Worm (Caenorhabditis elegans) whole organism, young adult: ENCODE measurements around the gene F08A7.1.

ENCODE experiments used
- B0019.2 ChIP-seq: fragments of 200-800 bp; sonication (Bioruptor generic); conservative IDR thresholded peaks from 2 replicates; pipeline ENCODE4 v1.3.6; 2022; ENCODE audit warnings: missing genetic modification reagents, missing genetic modification characterization, missing compliant biosample characterization
- B0336.3 ChIP-seq: fragments of 200-800 bp; sonication (Bioruptor generic); IDR thresholded peaks from 2 replicates; pipeline ENCODE4 v1.3.6; 2022; ENCODE audit warnings: missing genetic modification characterization, missing compliant biosample characterization
- F39B2.1 ChIP-seq: fragments of 200-800 bp; sonication (Bioruptor generic); IDR thresholded peaks from 2 replicates; pipeline ENCODE4 v1.3.6; 2022; ENCODE audit warnings: missing genetic modification reagents, missing genetic modification characterization, missing compliant biosample characterization
- F49E8.2 ChIP-seq: sonication (generic microtip); optimal IDR thresholded peaks from 3 replicates; lab custom pipeline; 2017; ENCODE audit warnings: missing genetic modification characterization, mild to moderate bottlenecking, missing compliant biosample characterization, antibody characterized with exemption, moderate library complexity; ENCODE audit not compliant: insufficient read depth
- F52B5.7 ChIP-seq: sonication (generic microtip); optimal IDR thresholded peaks from 2 replicates; lab custom pipeline; 2016; ENCODE audit warnings: mild to moderate bottlenecking, missing genetic modification characterization, missing compliant biosample characterization
- K12H6.12 ChIP-seq: fragments of 200-800 bp; sonication (Bioruptor generic); optimal IDR thresholded peaks from 2 replicates; lab custom pipeline; 2018; ENCODE audit warnings: mild to moderate bottlenecking, missing genetic modification characterization, missing compliant biosample characterization
- Y53G8AR.9 ChIP-seq: fragments of 200-800 bp; sonication (Bioruptor generic); conservative IDR thresholded peaks from 2 replicates; pipeline ENCODE4 v1.3.6; 2022; ENCODE audit warnings: missing genetic modification reagents, missing genetic modification characterization, missing compliant biosample characterization
- Y67H2A.10 ChIP-seq: fragments of 200-800 bp; sonication (Bioruptor generic); conservative IDR thresholded peaks from 2 replicates; pipeline ENCODE4 v1.3.6; 2022; ENCODE audit warnings: missing genetic modification reagents, missing genetic modification characterization, missing compliant biosample characterization
- aptf-2 ChIP-seq: fragments of 200-800 bp; sonication (Bioruptor generic); conservative IDR thresholded peaks from 2 replicates; pipeline ENCODE4 v1.3.6; 2022; ENCODE audit warnings: missing genetic modification reagents, missing genetic modification characterization, missing compliant biosample characterization
- athp-1 ChIP-seq: sonication (generic microtip); optimal IDR thresholded peaks from 2 replicates; lab custom pipeline; 2017; ENCODE audit warnings: mild to moderate bottlenecking, missing genetic modification characterization, missing compliant biosample characterization
- attf-6 ChIP-seq: fragments of 200-800 bp; sonication (Bioruptor generic); IDR thresholded peaks from 2 replicates; pipeline ENCODE4 v1.3.6; 2022; ENCODE audit warnings: missing genetic modification reagents, missing genetic modification characterization, missing compliant biosample characterization
- bed-1 ChIP-seq: fragments of 200-800 bp; sonication (Bioruptor generic); IDR thresholded peaks from 2 replicates; pipeline ENCODE4 v1.3.6; 2022; ENCODE audit warnings: missing genetic modification reagents, missing genetic modification characterization, missing compliant biosample characterization
- cebp-1 ChIP-seq, 2 experiments: fragments of 200-800 bp in 1 of 2; sonication (Bioruptor generic) in 1 of 2; sonication (generic microtip) in 1 of 2; IDR thresholded peaks in 1 of 2; optimal IDR thresholded peaks in 1 of 2; 2 replicates each; pipeline versions ENCODE4 v1.3.6 to Lab custom; 2017 to 2022; ENCODE audit warnings: missing compliant biosample characterization in 2 of 2, missing genetic modification characterization in 2 of 2, mild to moderate bottlenecking in 1 of 2, missing genetic modification reagents in 1 of 2, moderate library complexity in 1 of 2
- ceh-100 ChIP-seq: fragments of 200-800 bp; sonication (Bioruptor generic); IDR thresholded peaks from 2 replicates; pipeline ENCODE4 v1.3.6; 2022; ENCODE audit warnings: missing genetic modification reagents, missing genetic modification characterization, missing compliant biosample characterization
- ceh-91 ChIP-seq: fragments of 200-800 bp; sonication (Bioruptor generic); IDR thresholded peaks from 2 replicates; pipeline ENCODE4 v1.3.6; 2022; ENCODE audit warnings: missing genetic modification reagents, missing genetic modification characterization, missing compliant biosample characterization
- die-1 ChIP-seq: sonication (generic microtip); optimal IDR thresholded peaks from 2 replicates; lab custom pipeline; 2016; ENCODE audit warnings: missing genotype, mild to moderate bottlenecking, missing genetic modification characterization, missing compliant biosample characterization
- egl-18 ChIP-seq: fragments of 200-800 bp; sonication (Bioruptor generic); IDR thresholded peaks from 2 replicates; pipeline ENCODE4 v1.3.6; 2022; ENCODE audit warnings: missing genetic modification reagents, missing genetic modification characterization, missing compliant biosample characterization
- ekl-4 ChIP-seq: fragments of 200-800 bp; sonication (Bioruptor generic); IDR thresholded peaks from 2 replicates; pipeline ENCODE4 v1.3.6; 2022; ENCODE audit warnings: missing genetic modification reagents, missing genetic modification characterization, missing compliant biosample characterization
- hrde-1 ChIP-seq: sonication (generic microtip); optimal IDR thresholded peaks from 2 replicates; lab custom pipeline; 2016; ENCODE audit warnings: missing genetic modification characterization, mild to moderate bottlenecking, missing compliant biosample characterization, moderate library complexity, missing genotype, missing genetic modification reagents, borderline replicate concordance
- lsl-1 ChIP-seq: fragments of 200-800 bp; sonication (Bioruptor generic); optimal IDR thresholded peaks from 2 replicates; lab custom pipeline; 2018; ENCODE audit warnings: mild to moderate bottlenecking, missing genetic modification characterization, moderate library complexity, missing compliant biosample characterization
- madf-6 ChIP-seq: fragments of 200-800 bp; sonication (Bioruptor generic); IDR thresholded peaks from 2 replicates; pipeline ENCODE4 v1.3.6; 2022; ENCODE audit warnings: missing genetic modification reagents, missing genetic modification characterization, missing compliant biosample characterization
- mel-28 ChIP-seq: sonication (generic microtip); optimal IDR thresholded peaks from 2 replicates; lab custom pipeline; 2016; ENCODE audit warnings: borderline replicate concordance, mild to moderate bottlenecking, missing genetic modification characterization, missing compliant biosample characterization
- nfyb-1 ChIP-seq: fragments of 200-800 bp; sonication (Bioruptor generic); IDR thresholded peaks from 2 replicates; pipeline ENCODE4 v1.3.6; 2022; ENCODE audit warnings: missing genetic modification reagents, missing genetic modification characterization, missing compliant biosample characterization
- nhr-80 ChIP-seq: sonication (generic microtip); optimal IDR thresholded peaks from 2 replicates; lab custom pipeline; 2016; ENCODE audit warnings: missing genetic modification characterization, missing compliant biosample characterization
- rcor-1 ChIP-seq: fragments of 200-800 bp; sonication (Bioruptor generic); IDR thresholded peaks from 2 replicates; pipeline ENCODE4 v1.3.6; 2022; ENCODE audit warnings: missing genetic modification reagents, missing genetic modification characterization, missing compliant biosample characterization
- sea-2 ChIP-seq: fragments of 200-800 bp; sonication (Bioruptor generic); IDR thresholded peaks from 2 replicates; pipeline ENCODE4 v1.3.6; 2022; ENCODE audit warnings: missing genetic modification characterization, missing compliant biosample characterization
- tbp1 ChIP-seq: fragments of 200-800 bp; sonication (Bioruptor generic); optimal IDR thresholded peaks from 2 replicates; lab custom pipeline; 2018; ENCODE audit warnings: mild to moderate bottlenecking, missing genetic modification characterization, missing compliant biosample characterization
- unc-130 ChIP-seq: sonication (generic microtip); optimal IDR thresholded peaks from 2 replicates; lab custom pipeline; 2016; ENCODE audit warnings: missing genetic modification reagents, missing genetic modification characterization, missing compliant biosample characterization
- unc-62 ChIP-seq: fragments of 150-350 bp; optimal IDR thresholded peaks from 2 replicates; lab custom pipeline; 2014; ENCODE audit warnings: missing biosample characterization, missing genetic modification reagents, missing genetic modification characterization
- ztf-18 ChIP-seq: sonication (generic microtip); optimal IDR thresholded peaks from 2 replicates; lab custom pipeline; 2016; ENCODE audit warnings: missing genotype, mild to moderate bottlenecking, missing genetic modification characterization, missing compliant biosample characterization
- ztf-25 ChIP-seq: fragments of 200-800 bp; sonication (Bioruptor generic); IDR thresholded peaks from 2 replicates; pipeline ENCODE4 v1.3.6; 2022; ENCODE audit warnings: missing genetic modification reagents, missing genetic modification characterization, missing compliant biosample characterization

The F08A7.1 gene

DNA sequence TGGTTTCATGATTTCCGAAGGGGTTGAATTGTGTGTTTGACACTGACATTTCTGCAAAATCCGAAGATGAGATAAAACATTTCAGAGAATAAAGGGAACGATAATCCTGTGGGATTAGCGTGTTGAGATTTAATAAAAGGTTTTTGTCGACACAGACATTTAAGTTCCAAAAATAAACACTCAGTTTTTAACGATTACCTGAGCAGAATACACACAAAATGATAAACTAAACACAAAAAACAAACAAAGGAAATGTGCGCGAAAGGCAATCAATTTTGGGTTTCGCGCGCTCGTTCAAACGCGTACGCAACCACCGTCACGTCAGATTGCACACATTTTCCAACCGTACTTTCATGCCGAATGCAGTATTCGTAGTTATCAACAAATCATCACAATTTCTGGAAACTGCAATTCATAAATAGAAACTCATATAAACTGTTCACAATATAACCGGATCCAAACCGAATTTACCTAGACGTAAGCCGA is 20.9 kb downstream of the F08A7.1 start, which contains the start of gene rif-1.1 (continued):
- TF ChIP-seq K12H6.12 (tag; lab: Kevin White, UChicago), result no peak
- TF ChIP-seq F49E8.2 (tag; lab: Kevin White, UChicago), result peak; percentile 64
- TF ChIP-seq madf-6 (GFP tag; lab: Robert Waterston, UW), result peak; percentile 92
- TF ChIP-seq tbp1 (GFP tag; lab: Kevin White, UChicago), result peak; percentile 59
- TF ChIP-seq aptf-2, result peak; percentile 50; the same call in 1 of the 2 replicates
- TF ChIP-seq ceh-91 (GFP tag; lab: Robert Waterston, UW), result peak; percentile 84
- TF ChIP-seq die-1 (tag; lab: Kevin White, UChicago), result no peak
- TF ChIP-seq B0336.3 (GFP tag; lab: Robert Waterston, UW), result 0 out of 2 replicates have a peak, but pooled peaks have one; percentile 25
- peak; percentile 48; the same call in 1 of the 2 replicates for TF ChIP-seq rcor-1 (GFP tag; lab: Robert Waterston, UW)
- TF ChIP-seq unc-130 (GFP tag; lab: Kevin White, UChicago), result peak; percentile 56
- TF ChIP-seq lsl-1 (GFP tag; lab: Kevin White, UChicago), result peak; percentile 83

DNA sequence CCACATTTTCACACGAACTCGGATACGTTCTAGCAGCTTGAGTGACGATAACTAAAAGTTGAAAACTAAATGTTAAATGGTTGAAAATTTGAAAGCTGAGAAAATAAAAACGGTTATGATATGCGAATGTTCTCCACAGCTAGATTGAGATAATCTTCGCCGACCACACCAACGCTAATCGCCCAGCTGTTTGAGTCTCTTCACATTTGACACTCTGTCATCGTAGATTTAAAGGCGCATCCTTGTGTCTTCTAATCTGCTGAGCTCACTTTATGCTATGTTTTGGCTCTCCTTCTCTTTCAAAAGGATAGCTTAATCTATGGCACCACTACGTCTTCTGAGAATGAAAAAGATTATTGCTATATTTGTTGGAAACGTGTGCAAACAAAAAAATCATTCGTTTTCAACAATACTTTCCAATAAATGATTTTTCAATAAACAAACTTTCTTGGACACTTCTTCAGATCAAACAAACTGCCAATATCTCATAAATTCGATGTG is 22.8 kb downstream of the F08A7.1 start, which contains the start of gene F11E6.10:
TSS of gene F11E6.10 (minus strand) at position 51 of the 501 bp plus-strand sequence.
- no peak for TF ChIP-seq hrde-1 (tag; lab: Kevin White, UChicago)
- TF ChIP-seq sea-2, result no peak

DNA sequence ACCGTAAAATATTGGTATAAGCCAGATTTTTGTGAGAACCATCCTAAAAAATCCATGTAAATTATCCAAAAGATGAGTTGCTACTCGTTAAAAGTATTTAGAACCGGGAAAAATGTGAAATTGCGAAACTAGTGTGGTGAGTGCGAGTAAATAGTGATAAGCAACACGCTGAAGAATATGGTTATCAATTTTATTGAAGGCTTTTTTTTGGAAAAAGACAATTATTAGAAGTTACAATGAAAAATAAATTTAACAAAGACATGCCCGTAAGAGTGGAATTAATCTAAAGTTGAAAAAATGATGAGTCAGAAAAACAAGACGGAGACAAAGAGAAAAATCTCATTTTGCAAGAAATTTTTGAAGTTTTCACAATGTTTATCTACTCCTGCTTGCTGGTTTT is 25.5 kb downstream of the F08A7.1 start, which contains the start of gene F11E6.6:
TSS of gene F11E6.6 (minus strand) at position 101 of the 400 bp plus-strand sequence.
- TF ChIP-seq nhr-80 (tag; lab: Kevin White, UChicago), result peak; percentile 23
- no peak for TF ChIP-seq cebp-1 (GFP tag; IDR thresholded peaks at IDR 0.05; lab: Robert Waterston, UW)
- peak; percentile 40 for TF ChIP-seq cebp-1 (tag; optimal IDR thresholded peaks at IDR 0.05; lab: Kevin White, UChicago)
- no peak for TF ChIP-seq ekl-4 (GFP tag; lab: Robert Waterston, UW)
- no peak for TF ChIP-seq F52B5.7 (tag; lab: Kevin White, UChicago)

DNA sequence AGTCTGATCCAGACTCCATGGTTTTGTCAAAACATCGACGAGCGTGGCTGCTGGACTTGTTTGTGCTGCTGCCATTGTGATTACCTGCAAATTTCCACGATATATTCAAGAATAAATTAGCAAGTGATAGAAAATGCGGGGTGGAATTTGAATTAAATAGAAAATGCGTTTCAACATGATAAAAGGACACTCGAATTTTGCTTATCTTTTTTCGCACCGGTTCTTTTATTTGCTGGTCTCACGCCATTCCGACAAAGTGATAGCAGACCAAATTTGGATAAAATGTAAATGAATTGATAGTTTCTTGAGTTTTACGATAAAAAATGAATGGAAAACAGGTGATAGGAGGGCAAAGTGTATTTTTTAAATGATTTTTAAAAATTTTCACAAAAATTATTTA is 26.9 kb downstream of the F08A7.1 start, which contains the start of gene elo-2:
TSS of gene elo-2 (minus strand) at position 84 of the 400 bp plus-strand sequence.
- TF ChIP-seq athp-1 (tag; lab: Kevin White, UChicago) (no peak), ztf-18 (peak; percentile 22), unc-62 (no peak), ztf-25 (GFP tag; lab: Robert Waterston, UW) (no peak), F39B2.1 (no peak), rcor-1 (GFP tag; lab: Robert Waterston, UW) (no peak), B0019.2 (GFP tag; lab: Robert Waterston, UW) (no peak), Y67H2A.10 (no peak), nhr-80 (tag; lab: Kevin White, UChicago) (peak; percentile 51), die-1 (tag; lab: Kevin White, UChicago) (no peak), egl-18 (GFP tag; lab: Robert Waterston, UW) (no peak), F49E8.2 (tag; lab: Kevin White, UChicago) (no peak), attf-6 (GFP tag; lab: Robert Waterston, UW) (no peak), nfyb-1 (0 out of 2 replicates have a peak, but pooled peaks have one; percentile 19), ceh-100 (no peak), mel-28 (tag; lab: Kevin White, UChicago) (no peak)

DNA sequence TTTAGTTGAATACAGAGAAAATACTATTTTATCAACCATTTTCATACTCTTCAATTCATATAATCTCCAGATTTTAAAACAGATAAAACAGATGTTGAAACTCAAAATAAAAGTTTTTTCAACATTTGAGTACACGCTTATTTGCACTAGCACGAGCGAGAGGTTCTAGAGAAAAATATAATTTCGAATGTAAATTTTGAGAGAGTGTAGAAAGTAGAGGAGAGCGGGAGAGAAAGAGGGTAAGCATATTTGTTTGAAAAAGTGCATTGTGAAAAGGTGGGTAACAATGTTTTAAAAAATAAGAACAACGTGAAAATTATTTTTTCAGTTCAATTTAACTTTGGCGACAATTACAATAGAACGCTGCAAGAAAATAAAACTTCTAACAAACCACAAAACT is 27.4 kb downstream of the F08A7.1 start:
- no peak for TF ChIP-seq F52B5.7 (tag; lab: Kevin White, UChicago)
- no peak for TF ChIP-seq bed-1 (GFP tag; lab: Robert Waterston, UW)
- 0 out of 2 replicates have a peak, but pooled peaks have one; percentile 31 for TF ChIP-seq Y53G8AR.9
